Worm (Caenorhabditis elegans) whole organism, L1 larva: ENCODE results near the gene F56B3.2.

Experiments
- C04F5.9 ChIP-seq: sonication (generic microtip); optimal IDR thresholded peaks from 2 replicates; lab custom pipeline; 2016; ENCODE audit warnings: missing genetic modification characterization, missing compliant biosample characterization
- F16B12.6 ChIP-seq: fragments of 150-350 bp; optimal IDR thresholded peaks from 2 replicates; lab custom pipeline; 2014; ENCODE audit warnings: missing biosample characterization, missing genetic modification characterization
- aha-1 ChIP-seq: fragments of 150-350 bp; optimal IDR thresholded peaks from 2 replicates; lab custom pipeline; 2014; ENCODE audit warnings: missing biosample characterization, missing genetic modification characterization
- aly-2 ChIP-seq: fragments of 150-350 bp; optimal IDR thresholded peaks from 2 replicates; lab custom pipeline; 2014; ENCODE audit warnings: missing biosample characterization, missing genetic modification characterization
- ama-1 ChIP-seq: fragments of 150-350 bp; optimal IDR thresholded peaks from 2 replicates; lab custom pipeline; 2014
- ceh-82 ChIP-seq, 3 experiments: fragments of 150-350 bp in 1 of 3; sonication (generic microtip) in 2 of 3; optimal IDR thresholded peaks; 2 replicates each; lab custom pipeline; 2014 to 2017; ENCODE audit warnings: missing biosample characterization in 3 of 3, missing genetic modification characterization in 3 of 3
- dsc-1 ChIP-seq: sonication (generic microtip); optimal IDR thresholded peaks from 2 replicates; lab custom pipeline; 2016; ENCODE audit warnings: mild to moderate bottlenecking, missing genetic modification characterization, missing compliant biosample characterization
- efl-1 ChIP-seq, 4 experiments: fragments of 150-350 bp; optimal IDR thresholded peaks in 3 of 4; peaks in 1 of 4; 1 replicate in 1 of 4; 2 replicates in 3 of 4; lab custom pipeline; 2014; ENCODE audit warnings: missing biosample characterization in 2 of 4, missing genetic modification characterization in 2 of 4, missing genetic modification reagents in 2 of 4
- elt-3 ChIP-seq, 6 experiments: fragments of 150-350 bp in 1 of 6; sonication (generic microtip); optimal IDR thresholded peaks; 2 replicates each; lab custom pipeline; 2017 to 2018; ENCODE audit warnings: missing biosample characterization in 6 of 6, missing genetic modification characterization in 6 of 6, inconsistent platforms in 1 of 6
- irx-1 ChIP-seq: sonication (generic microtip); optimal IDR thresholded peaks from 2 replicates; lab custom pipeline; 2016; ENCODE audit warnings: missing genetic modification characterization, missing compliant biosample characterization
- lin-14 ChIP-seq: fragments of 200-800 bp; sonication (Bioruptor generic); optimal IDR thresholded peaks from 2 replicates; lab custom pipeline; 2018; ENCODE audit warnings: mild to moderate bottlenecking, missing genetic modification characterization, moderate library complexity, missing compliant biosample characterization
- lin-15B ChIP-seq: fragments of 150-350 bp; sonication (generic microtip); optimal IDR thresholded peaks from 3 replicates; lab custom pipeline; 2014; ENCODE audit warnings: missing biosample characterization, missing genetic modification characterization
- lin-35 ChIP-seq, 2 experiments: fragments of 150-350 bp; optimal IDR thresholded peaks; 2 replicates each; lab custom pipeline; 2014; ENCODE audit warnings: missing biosample characterization in 2 of 2, missing genetic modification characterization in 2 of 2, missing genetic modification reagents in 2 of 2
- lsy-2 ChIP-seq, 2 experiments: fragments of 150-350 bp; optimal IDR thresholded peaks; 2 replicates each; lab custom pipeline; 2014; ENCODE audit warnings: missing biosample characterization in 2 of 2, missing genetic modification characterization in 2 of 2
- mab-9 ChIP-seq: fragments of 200-800 bp; sonication (Bioruptor generic); IDR thresholded peaks from 2 replicates; pipeline ENCODE4 v1.3.6; 2022; ENCODE audit warnings: missing genetic modification reagents, missing genetic modification characterization, missing compliant biosample characterization
- mef-2 ChIP-seq: fragments of 150-350 bp; optimal IDR thresholded peaks from 2 replicates; lab custom pipeline; 2014; ENCODE audit warnings: missing biosample characterization, missing genetic modification characterization
- nhr-28 ChIP-seq: fragments of 150-350 bp; optimal IDR thresholded peaks from 2 replicates; lab custom pipeline; 2014; ENCODE audit warnings: missing biosample characterization, missing genetic modification characterization
- nhr-71 ChIP-seq: sonication (generic microtip); optimal IDR thresholded peaks from 2 replicates; lab custom pipeline; 2016; ENCODE audit warnings: mild to moderate bottlenecking, missing genetic modification characterization, moderate library complexity, missing compliant biosample characterization
- nhr-76 ChIP-seq: sonication (generic microtip); optimal IDR thresholded peaks from 2 replicates; lab custom pipeline; 2017; ENCODE audit warnings: missing biosample characterization, missing genetic modification characterization
- nhr-77 ChIP-seq: fragments of 150-350 bp; optimal IDR thresholded peaks from 2 replicates; lab custom pipeline; 2014; ENCODE audit warnings: missing biosample characterization, missing genetic modification characterization
- nhr-84 ChIP-seq: sonication (generic microtip); optimal IDR thresholded peaks from 2 replicates; lab custom pipeline; 2017; ENCODE audit warnings: missing biosample characterization, missing genetic modification characterization
- nhr-85 ChIP-seq: sonication (generic microtip); peaks from one replicate; lab custom pipeline; 2016; ENCODE audit warnings: missing genetic modification characterization, inconsistent platforms, missing compliant biosample characterization
- pqm-1 ChIP-seq: sonication (generic microtip); optimal IDR thresholded peaks from 3 replicates; lab custom pipeline; 2017; ENCODE audit warnings: missing biosample characterization, missing genetic modification characterization
- snu-23 ChIP-seq: sonication (generic microtip); optimal IDR thresholded peaks from 2 replicates; lab custom pipeline; 2016; ENCODE audit warnings: missing genetic modification characterization, missing compliant biosample characterization
- swsn-7 ChIP-seq: sonication (generic microtip); optimal IDR thresholded peaks from 2 replicates; lab custom pipeline; 2016; ENCODE audit warnings: missing genetic modification characterization, missing compliant biosample characterization
- tbx-2 ChIP-seq: sonication (generic microtip); optimal IDR thresholded peaks from 2 replicates; lab custom pipeline; 2016; ENCODE audit warnings: missing genetic modification characterization, missing compliant biosample characterization
- unc-130 ChIP-seq: fragments of 150-350 bp; optimal IDR thresholded peaks from 2 replicates; lab custom pipeline; 2017; ENCODE audit warnings: missing biosample characterization, missing genetic modification characterization, inconsistent platforms
- unc-30 ChIP-seq: sonication (generic microtip); optimal IDR thresholded peaks from 2 replicates; lab custom pipeline; 2017; ENCODE audit warnings: missing biosample characterization, missing genetic modification characterization
- unc-86 ChIP-seq: sonication (generic microtip); optimal IDR thresholded peaks from 2 replicates; lab custom pipeline; 2016; ENCODE audit warnings: missing genetic modification characterization, missing compliant biosample characterization
- xbp-1 ChIP-seq: sonication (generic microtip); optimal IDR thresholded peaks from 2 replicates; lab custom pipeline; 2016; ENCODE audit warnings: missing genetic modification characterization, missing compliant biosample characterization
- zag-1 ChIP-seq: fragments of 150-350 bp; optimal IDR thresholded peaks from 2 replicates; lab custom pipeline; 2014; ENCODE audit warnings: missing biosample characterization, missing genetic modification characterization

The F56B3.2 gene

ce11 chrIV:740674-741073 lies 27.7 kb downstream of the F56B3.2 start (continued):
- no peak for TF ChIP-seq pqm-1 (tag; lab: Kevin White, UChicago)
- TF ChIP-seq mef-2 (tag; lab: Kevin White, UChicago): no peak
- no peak for TF ChIP-seq unc-30 (tag; lab: Kevin White, UChicago)
- TF ChIP-seq nhr-28 (tag; lab: Kevin White, UChicago): no peak
- TF ChIP-seq nhr-71: peak; percentile 81
- peak; percentile 19 for TF ChIP-seq dsc-1 (tag; lab: Kevin White, UChicago)
- TF ChIP-seq mab-9 (GFP tag; lab: Robert Waterston, UW): no peak
- no peak for TF ChIP-seq swsn-7 (tag; lab: Kevin White, UChicago)
- TF ChIP-seq elt-3 (tag; optimal IDR thresholded peaks at IDR 0.05; lab: Kevin White, UChicago): no peak
- TF ChIP-seq, all 84 proteins: peak for 12

ce11 chrIV:736447-736846 lies 31.9 kb downstream of the F56B3.2 start, which contains the start of gene kvs-5:
Gene kvs-5 (plus strand): TSS chrIV:736747.
- TF ChIP-seq pqm-1 (tag; lab: Kevin White, UChicago) (no peak), aha-1 (no peak), F16B12.6 (no peak), nhr-85 (tag; lab: Kevin White, UChicago) (peak; percentile 41)
- TF ChIP-seq, all 84 proteins: peak for 1

- no peak for TF ChIP-seq unc-130 (tag; lab: Kevin White, UChicago)
- TF ChIP-seq lsy-2 (tag; optimal IDR thresholded peaks at IDR 0.05; lab: Kevin White, UChicago): no peak
- TF ChIP-seq irx-1 (tag; lab: Kevin White, UChicago): no peak
- no peak for TF ChIP-seq unc-86 (tag; lab: Kevin White, UChicago)
- TF ChIP-seq pqm-1 (tag; lab: Kevin White, UChicago): no peak
- TF ChIP-seq nhr-77: no peak
- TF ChIP-seq C04F5.9 (tag; lab: Kevin White, UChicago): no peak
- no peak for TF ChIP-seq aly-2
- TF ChIP-seq zag-1 (tag; lab: Kevin White, UChicago): no peak
- TF ChIP-seq ama-1: no peak
- no peak for TF ChIP-seq unc-30 (tag; lab: Kevin White, UChicago)
- TF ChIP-seq tbx-2 (tag; lab: Kevin White, UChicago): no peak
- TF ChIP-seq, all 84 proteins: peak for 0
These were observed 37.4 kb downstream of the F56B3.2 start, which contains the start of gene srt-24 for ce11 chrIV:730937-731336. Gene srt-24 (minus strand): TSS chrIV:731037.

- no peak for TF ChIP-seq nhr-76 (tag; lab: Kevin White, UChicago)
- peak; percentile 61 for TF ChIP-seq dsc-1 (tag; lab: Kevin White, UChicago)
- TF ChIP-seq F16B12.6: no peak
- TF ChIP-seq lin-14: no peak
- no peak for TF ChIP-seq lin-35 (GFP tag; optimal IDR thresholded peaks at IDR 0.05; lab: Kevin White, UChicago)
- no peak for TF ChIP-seq tbx-2 (tag; lab: Kevin White, UChicago)
- no peak for TF ChIP-seq efl-1 (optimal IDR thresholded peaks at IDR 0.05; lab: Kevin White, UChicago)
- TF ChIP-seq efl-1 (GFP tag; optimal IDR thresholded peaks at IDR 0.05 in 1 of 2; lab: Kevin White, UChicago): peak in 1 of 2 experiments; percentile 24
These were observed 40.3 kb downstream of the F56B3.2 start, which contains the start of gene Y55F3C.9 for ce11 chrIV:728095-728494. Gene Y55F3C.9 (minus strand): TSS chrIV:728195.

- TF ChIP-seq ceh-82 (tag; optimal IDR thresholded peaks at IDR 0.05; lab: Kevin White, UChicago) (no peak), efl-1 (optimal IDR thresholded peaks at IDR 0.05; lab: Kevin White, UChicago) (no peak), efl-1 (GFP tag; optimal IDR thresholded peaks at IDR 0.05 in 1 of 2; lab: Kevin White, UChicago) (peak in 1 of 2 experiments; percentile 89)
These were observed 49.0 kb downstream of the F56B3.2 start, which contains the start of gene Y55F3C.10 for ce11 chrIV:719351-719750. Gene Y55F3C.10 (minus strand): TSS chrIV:719451.

- no peak for TF ChIP-seq xbp-1 (tag; lab: Kevin White, UChicago)
- TF ChIP-seq snu-23 (GFP tag; lab: Kevin White, UChicago): no peak
- TF ChIP-seq aly-2: no peak
- TF ChIP-seq nhr-76 (tag; lab: Kevin White, UChicago): no peak
- TF ChIP-seq lin-15B (tag; lab: Kevin White, UChicago): no peak
- no peak for TF ChIP-seq nhr-84 (tag; lab: Kevin White, UChicago)
- TF ChIP-seq, all 84 proteins: peak for 0
These were observed 52.1 kb downstream of the F56B3.2 start, which contains the start of gene clec-164 for ce11 chrIV:716323-716722. Gene clec-164 (plus strand): TSS chrIV:716623.
